Worm (Caenorhabditis elegans): ENCODE results near the gene kin-15.
"Not testable (repeated sequence)": the region's sequence is repeated elsewhere in the genome, so short reads cannot be mapped to it uniquely, and the experiment has no call there.

Gene kin-15

ce11 chrII:9470027-9470426, 36.5 kb upstream of the kin-15 start, which contains the start of gene T19H5.6:
T19H5.6 (minus strand) TSS chrII:9470221.
- TF ChIP-seq ceh-39 (tag; optimal IDR thresholded peaks at IDR 0.05): no peak
- no peak for TF ChIP-seq sem-2 (GFP tag; optimal IDR thresholded peaks at IDR 0.05)
- TF ChIP-seq nhr-12 (tag; optimal IDR thresholded peaks at IDR 0.05): no peak
- no peak for TF ChIP-seq ces-1 (GFP tag; optimal IDR thresholded peaks at IDR 0.05)
- no peak for TF ChIP-seq elt-1 (tag; optimal IDR thresholded peaks at IDR 0.05; ENCODE audit: borderline replicate concordance, insufficient read depth)
- TF ChIP-seq M03D4.4 (tag; optimal IDR thresholded peaks at IDR 0.05): no peak
- TF ChIP-seq elt-3 (tag; optimal IDR thresholded peaks at IDR 0.05): no peak

ce11 chrII:9468414-9468813, 34.9 kb upstream of the kin-15 start, which contains the start of gene chil-23:
chil-23 (minus strand) TSS chrII:9468611.
- no peak for TF ChIP-seq lin-13 (tag; optimal IDR thresholded peaks at IDR 0.05)
- TF ChIP-seq mep-1 (tag; optimal IDR thresholded peaks at IDR 0.05): no peak
- no peak for TF ChIP-seq nhr-76 (tag; optimal IDR thresholded peaks at IDR 0.05)
- TF ChIP-seq M03D4.4 (tag; optimal IDR thresholded peaks at IDR 0.05): no peak
- TF ChIP-seq ham-2 (GFP tag; optimal IDR thresholded peaks at IDR 0.05): no peak
- no peak for TF ChIP-seq nhr-12 (tag; optimal IDR thresholded peaks at IDR 0.05)
- TF ChIP-seq ceh-39 (tag; optimal IDR thresholded peaks at IDR 0.05): no peak
- no peak for TF ChIP-seq pha-4 (tag; optimal IDR thresholded peaks at IDR 0.05)
- no peak for TF ChIP-seq elt-3 (tag; optimal IDR thresholded peaks at IDR 0.05)
- TF ChIP-seq nhr-28 (tag; optimal IDR thresholded peaks at IDR 0.05): no peak
- no peak for TF ChIP-seq sptf-1 (tag; optimal IDR thresholded peaks at IDR 0.05)
- TF ChIP-seq sem-2 (GFP tag; optimal IDR thresholded peaks at IDR 0.05): no peak
- no peak for TF ChIP-seq lsy-2 (tag; optimal IDR thresholded peaks at IDR 0.05)
- no peak for TF ChIP-seq ztf-11 (tag; optimal IDR thresholded peaks at IDR 0.05)

- TF ChIP-seq M03D4.4 (tag; optimal IDR thresholded peaks at IDR 0.05) (no peak), ces-1 (GFP tag; optimal IDR thresholded peaks at IDR 0.05) (no peak), unc-39 (tag; optimal IDR thresholded peaks at IDR 0.05) (no peak), nhr-28 (tag; optimal IDR thresholded peaks at IDR 0.05) (no peak), nhr-237 (tag; optimal IDR thresholded peaks at IDR 0.05) (no peak), ham-2 (GFP tag; optimal IDR thresholded peaks at IDR 0.05) (no peak), elt-3 (tag; optimal IDR thresholded peaks at IDR 0.05) (no peak), mab-5 (tag; optimal IDR thresholded peaks at IDR 0.05) (no peak), ztf-11 (tag; optimal IDR thresholded peaks at IDR 0.05) (no peak)
These were observed 32.6 kb upstream of the kin-15 start, which contains the start of gene chil-22 for ce11 chrII:9466095-9466494. chil-22 (minus strand) TSS chrII:9466195.

- not testable (repeated sequence) for TF ChIP-seq zip-8, unc-39, cnd-1 (tag; optimal IDR thresholded peaks at IDR 0.05)
These were observed 28.4 kb upstream of the kin-15 start, which contains the start of gene chil-21 for ce11 chrII:9461881-9462280. chil-21 (minus strand) TSS chrII:9461981.

ce11 chrII:9459462-9459861, 26.0 kb upstream of the kin-15 start, which contains the start of gene R09D1.14:
R09D1.14 (minus strand) TSS chrII:9459562.
- not testable (repeated sequence) for TF ChIP-seq flh-1 (GFP tag; optimal IDR thresholded peaks at IDR 0.05); blmp-1 (tag; optimal IDR thresholded peaks at IDR 0.05); bed-3 (GFP tag; optimal IDR thresholded peaks at IDR 0.05)

- TF ChIP-seq unc-39 (tag; optimal IDR thresholded peaks at IDR 0.05) (no peak), mab-5 (tag; optimal IDR thresholded peaks at IDR 0.05) (no peak), drap-1 (GFP tag; optimal IDR thresholded peaks at IDR 0.05) (no peak), ham-2 (GFP tag; optimal IDR thresholded peaks at IDR 0.05) (no peak), bed-3 (GFP tag; optimal IDR thresholded peaks at IDR 0.05) (no peak), nhr-76 (tag; optimal IDR thresholded peaks at IDR 0.05) (no peak), tbx-8 (GFP tag; optimal IDR thresholded peaks at IDR 0.05) (no peak), lin-13 (tag; optimal IDR thresholded peaks at IDR 0.05) (no peak), flh-1 (GFP tag; optimal IDR thresholded peaks at IDR 0.05) (no peak), ceh-83 (GFP tag; optimal IDR thresholded peaks at IDR 0.05) (no peak), elt-3 (tag; optimal IDR thresholded peaks at IDR 0.05) (no peak), ztf-11 (tag; optimal IDR thresholded peaks at IDR 0.05) (no peak), lin-32 (GFP tag; optimal IDR thresholded peaks at IDR 0.05) (no peak), nhr-2 (tag; optimal IDR thresholded peaks at IDR 0.05) (no peak)
These were observed 20.8 kb upstream of the kin-15 start, which contains the start of gene chil-19 for ce11 chrII:9454304-9454703. chil-19 (minus strand) TSS chrII:9454404.
